Worm (Caenorhabditis elegans) whole organism, early embryonic: ENCODE results near the gene brc-2.

Experiments used
- aly-1 ChIP-seq: sonication (generic microtip); optimal IDR thresholded peaks from 2 replicates; lab custom pipeline; 2016; ENCODE audit warnings: missing genetic modification characterization, missing compliant biosample characterization
- ama-1 ChIP-seq: fragments of 150-350 bp; optimal IDR thresholded peaks from 2 replicates; lab custom pipeline; 2014
- ceh-13 ChIP-seq: fragments of 200-800 bp; sonication (Bioruptor generic); optimal IDR thresholded peaks from 2 replicates; lab custom pipeline; 2018; ENCODE audit warnings: mild to moderate bottlenecking, missing genetic modification characterization, missing compliant biosample characterization
- hmbx-1 ChIP-seq: sonication (generic microtip); optimal IDR thresholded peaks from 2 replicates; lab custom pipeline; 2016; ENCODE audit warnings: mild to moderate bottlenecking, missing genetic modification characterization, missing compliant biosample characterization
- scrt-1 ChIP-seq: fragments of 200-800 bp; sonication (Bioruptor generic); IDR thresholded peaks from 2 replicates; pipeline ENCODE4 v1.3.6; 2022; ENCODE audit warnings: missing genetic modification characterization, missing compliant biosample characterization

ce11 chrIII:6857390-6857848 lies 45.5 kb downstream of the brc-2 start:
- TF ChIP-seq hmbx-1 (tag; lab: Kevin White, UChicago), result no peak
- TF ChIP-seq aly-1 (tag; lab: Kevin White, UChicago), result no peak
- TF ChIP-seq ama-1 (lab: Kevin White, UChicago), result no peak
- TF ChIP-seq ceh-13 (GFP tag; lab: Kevin White, UChicago), result no peak
- TF ChIP-seq scrt-1 (GFP tag; lab: Robert Waterston, UW), result no peak
